Fruit fly (Drosophila melanogaster) whole organism, prepupa: ENCODE results near the gene CG13667.

Experiments
- CG15336 ChIP-seq: fragments of 200-800 bp; sonication (Bioruptor generic); IDR thresholded peaks from 2 replicates; pipeline ENCODE4 v1.3.6; 2022; ENCODE audit warnings: missing biosample characterization, missing genetic modification characterization
- CG3032 ChIP-seq: fragments of 200-800 bp; optimal IDR thresholded peaks from 2 replicates; lab custom pipeline; 2019; ENCODE audit warnings: missing biosample characterization, mild to moderate bottlenecking, missing genetic modification characterization, moderate library complexity
- CG32006 ChIP-seq: fragments of 200-800 bp; sonication (Bioruptor generic); optimal IDR thresholded peaks from 3 replicates; lab custom pipeline; 2017; ENCODE audit warnings: missing biosample characterization, mild to moderate bottlenecking, missing genetic modification characterization
- CG6276 ChIP-seq: fragments of 200-800 bp; sonication (Bioruptor generic); optimal IDR thresholded peaks from 2 replicates; lab custom pipeline; 2017; ENCODE audit warnings: missing biosample characterization, mild to moderate bottlenecking, missing genetic modification characterization
- CG6854 ChIP-seq: fragments of 200-800 bp; sonication (Bioruptor generic); optimal IDR thresholded peaks from 2 replicates; lab custom pipeline; 2017; ENCODE audit warnings: missing biosample characterization, mild to moderate bottlenecking, missing genetic modification characterization
- CG8632 ChIP-seq: fragments of 200-800 bp; sonication (Bioruptor generic); optimal IDR thresholded peaks from 3 replicates; lab custom pipeline; 2016; ENCODE audit warnings: missing biosample characterization, missing genetic modification characterization
- Eip78C ChIP-seq: fragments of 200-800 bp; sonication (Bioruptor generic); peaks from one replicate; lab custom pipeline; 2016; ENCODE audit warnings: missing biosample characterization, missing genetic modification characterization
- cyc ChIP-seq: fragments of 200-800 bp; sonication (Bioruptor generic); optimal IDR thresholded peaks from 3 replicates; lab custom pipeline; 2016; ENCODE audit warnings: missing biosample characterization, missing genetic modification characterization
- dsx ChIP-seq: fragments of 200-800 bp; optimal IDR thresholded peaks from 3 replicates; lab custom pipeline; 2019; ENCODE audit warnings: missing biosample characterization, mild to moderate bottlenecking, missing genetic modification characterization, moderate library complexity; ENCODE audit not compliant: poor library complexity, severe bottlenecking

- TF ChIP-seq CG32006 (GFP tag; lab: Kevin White, UChicago) = peak; percentile 95
- peak; percentile 94 for TF ChIP-seq CG6854
- TF ChIP-seq Eip78C = peak; percentile 99
- peak; percentile 95 for TF ChIP-seq CG8632 (GFP tag; lab: Kevin White, UChicago)
- peak; percentile 86 for TF ChIP-seq dsx (GFP tag; lab: Kevin White, UChicago)
- peak; percentile 97 for TF ChIP-seq CG6276 (GFP tag; lab: Kevin White, UChicago)
- TF ChIP-seq CG15336 (GFP tag; lab: Robert Waterston, UW) = peak; percentile 94
- TF ChIP-seq CG3032 (tag; lab: Kevin White, UChicago) = peak; percentile 94
- TF ChIP-seq cyc (GFP tag; lab: Kevin White, UChicago) = peak; percentile 90
These were observed 50.0 kb downstream of the CG13667 start for dm6 chr3L:8455015-8455908.
